Worm (Caenorhabditis elegans): ENCODE measurements around the gene R05G9.3.

R05G9.3 gene

ce11 chrII:6470985-6471384 lies 30.3 kb downstream of the R05G9.3 start, which contains the start of gene dgk-5:
dgk-5 (minus strand) TSS chrII:6471085.
- no peak for TF ChIP-seq sem-2 (GFP tag; optimal IDR thresholded peaks at IDR 0.05)
- no peak for TF ChIP-seq ztf-11 (tag; optimal IDR thresholded peaks at IDR 0.05)
- TF ChIP-seq zip-8 (tag; optimal IDR thresholded peaks at IDR 0.05) = no peak
- no peak for TF ChIP-seq tbx-8 (GFP tag; optimal IDR thresholded peaks at IDR 0.05)
- TF ChIP-seq mab-5 (tag; optimal IDR thresholded peaks at IDR 0.05) = no peak
- TF ChIP-seq ces-1 (GFP tag; optimal IDR thresholded peaks at IDR 0.05) = no peak
- TF ChIP-seq mls-2 (tag; optimal IDR thresholded peaks at IDR 0.05) = no peak
- TF ChIP-seq nhr-76 (tag; optimal IDR thresholded peaks at IDR 0.05) = no peak
- no peak for TF ChIP-seq drap-1 (GFP tag; optimal IDR thresholded peaks at IDR 0.05)
- TF ChIP-seq nhr-2 (tag; optimal IDR thresholded peaks at IDR 0.05) = no peak
- TF ChIP-seq elt-3 (tag; optimal IDR thresholded peaks at IDR 0.05) = no peak
- TF ChIP-seq snpc-4 (tag; optimal IDR thresholded peaks at IDR 0.05) = no peak
- TF ChIP-seq nhr-237 (tag; optimal IDR thresholded peaks at IDR 0.05) = no peak
- TF ChIP-seq M03D4.4 (tag; optimal IDR thresholded peaks at IDR 0.05) = no peak
- TF ChIP-seq sptf-1 (tag; optimal IDR thresholded peaks at IDR 0.05) = no peak
- no peak for TF ChIP-seq ceh-39 (tag; optimal IDR thresholded peaks at IDR 0.05)

ce11 chrII:6469340-6469739 lies 32.0 kb downstream of the R05G9.3 start:
- TF ChIP-seq nhr-237 (tag; optimal IDR thresholded peaks at IDR 0.05) (no peak), ceh-39 (tag; optimal IDR thresholded peaks at IDR 0.05) (no peak), ceh-43 (GFP tag; optimal IDR thresholded peaks at IDR 0.05) (no peak), zip-8 (tag; optimal IDR thresholded peaks at IDR 0.05) (no peak), ceh-83 (GFP tag; optimal IDR thresholded peaks at IDR 0.05) (no peak), unc-62 (GFP tag; optimal IDR thresholded peaks at IDR 0.05) (no peak), nhr-12 (tag; optimal IDR thresholded peaks at IDR 0.05) (no peak), ham-2 (GFP tag; optimal IDR thresholded peaks at IDR 0.05) (no peak), sptf-1 (tag; optimal IDR thresholded peaks at IDR 0.05) (no peak), hlh-1 (tag; optimal IDR thresholded peaks at IDR 0.05) (no peak), mab-5 (tag; optimal IDR thresholded peaks at IDR 0.05) (no peak), nhr-28 (tag; optimal IDR thresholded peaks at IDR 0.05) (no peak)

ce11 chrII:6454671-6455070 lies 46.6 kb downstream of the R05G9.3 start, which contains the start of gene aptf-1:
aptf-1 (plus strand) TSS chrII:6454971.
- TF ChIP-seq nhr-237 (tag; optimal IDR thresholded peaks at IDR 0.05) (no peak), ham-2 (GFP tag; optimal IDR thresholded peaks at IDR 0.05) (no peak), ceh-39 (tag; optimal IDR thresholded peaks at IDR 0.05) (no peak), blmp-1 (tag; optimal IDR thresholded peaks at IDR 0.05) (no peak), mep-1 (tag; optimal IDR thresholded peaks at IDR 0.05) (no peak), hlh-1 (tag; optimal IDR thresholded peaks at IDR 0.05) (no peak), pha-4 (tag; optimal IDR thresholded peaks at IDR 0.05) (no peak), cnd-1 (tag; optimal IDR thresholded peaks at IDR 0.05) (no peak), unc-39 (tag; optimal IDR thresholded peaks at IDR 0.05) (no peak), nhr-76 (tag; optimal IDR thresholded peaks at IDR 0.05) (no peak), sem-2 (GFP tag; optimal IDR thresholded peaks at IDR 0.05) (no peak), sptf-1 (tag; optimal IDR thresholded peaks at IDR 0.05) (no peak)

ce11 chrII:6453341-6453806 lies 47.9 kb downstream of the R05G9.3 start, which contains the start of gene atg-16.2:
atg-16.2 (minus strand) TSS chrII:6453391.
- peak; percentile 90 for TF ChIP-seq ces-1 (GFP tag; optimal IDR thresholded peaks at IDR 0.05)
- TF ChIP-seq ceh-83 (GFP tag; optimal IDR thresholded peaks at IDR 0.05) = no peak
- TF ChIP-seq mep-1 (tag; optimal IDR thresholded peaks at IDR 0.05) = peak; percentile 72
- TF ChIP-seq lsy-2 (tag; optimal IDR thresholded peaks at IDR 0.05) = peak; percentile 2
- no peak for TF ChIP-seq snpc-4 (tag; optimal IDR thresholded peaks at IDR 0.05)
- TF ChIP-seq nhr-12 (tag; optimal IDR thresholded peaks at IDR 0.05) = no peak
- peak; percentile 40 for TF ChIP-seq pha-4 (tag; optimal IDR thresholded peaks at IDR 0.05)
- TF ChIP-seq blmp-1 (tag; optimal IDR thresholded peaks at IDR 0.05) = no peak
- peak; percentile 38 for TF ChIP-seq nhr-237 (tag; optimal IDR thresholded peaks at IDR 0.05)
- TF ChIP-seq zip-8 (tag; optimal IDR thresholded peaks at IDR 0.05) = no peak
- TF ChIP-seq sem-2 (GFP tag; optimal IDR thresholded peaks at IDR 0.05) = no peak
- TF ChIP-seq ztf-11 (tag; optimal IDR thresholded peaks at IDR 0.05) = no peak
- peak; percentile 19 for TF ChIP-seq mls-2 (tag; optimal IDR thresholded peaks at IDR 0.05)
- TF ChIP-seq unc-120 (tag; optimal IDR thresholded peaks at IDR 0.05; ENCODE audit: poor library complexity, severe bottlenecking) = peak; percentile 31
- TF ChIP-seq elt-1 (tag; optimal IDR thresholded peaks at IDR 0.05; ENCODE audit: borderline replicate concordance, insufficient read depth) = no peak
- no peak for TF ChIP-seq elt-3 (tag; optimal IDR thresholded peaks at IDR 0.05)
- peak; percentile 60 for TF ChIP-seq hlh-1 (tag; optimal IDR thresholded peaks at IDR 0.05)
- no peak for TF ChIP-seq flh-1 (GFP tag; optimal IDR thresholded peaks at IDR 0.05)
- TF ChIP-seq drap-1 (GFP tag; optimal IDR thresholded peaks at IDR 0.05) = no peak
- no peak for TF ChIP-seq cnd-1 (tag; optimal IDR thresholded peaks at IDR 0.05)
- TF ChIP-seq mab-5 (tag; optimal IDR thresholded peaks at IDR 0.05) = no peak
- TF ChIP-seq nhr-2 (tag; optimal IDR thresholded peaks at IDR 0.05) = no peak
- TF ChIP-seq ham-2 (GFP tag; optimal IDR thresholded peaks at IDR 0.05) = no peak
- peak; percentile 59 for TF ChIP-seq lin-13 (tag; optimal IDR thresholded peaks at IDR 0.05)
- no peak for TF ChIP-seq unc-39 (tag; optimal IDR thresholded peaks at IDR 0.05)
- TF ChIP-seq ceh-39 (tag; optimal IDR thresholded peaks at IDR 0.05) = peak; percentile 43
